Worm (Caenorhabditis elegans): ENCODE measurements around the gene K02D10.8.

DNA sequence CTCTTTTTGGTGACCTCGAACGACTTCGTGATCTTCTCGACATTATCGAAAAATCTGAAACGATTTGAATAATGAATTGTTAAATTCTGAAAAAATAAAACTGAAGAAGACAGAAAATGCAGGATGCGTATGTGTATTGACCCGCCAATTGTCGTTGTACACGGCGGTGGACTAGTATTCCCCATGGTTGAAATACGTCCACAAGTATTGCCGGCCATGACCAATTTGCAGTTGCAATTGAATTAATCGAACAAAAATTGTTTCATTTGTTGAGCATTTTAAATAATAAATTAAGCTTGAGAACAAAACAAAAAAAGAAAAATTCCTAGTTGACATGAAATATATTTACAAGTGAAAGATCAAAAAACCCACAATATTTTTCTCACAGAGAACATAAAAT lies 43.1 kb downstream of the K02D10.8 start, which contains the start of gene F44E2.3:
- TF ChIP-seq pha-4 (tag; optimal IDR thresholded peaks at IDR 0.05) = no peak
- TF ChIP-seq rec-8 (tag; optimal IDR thresholded peaks at IDR 0.05) = no peak
- no peak for TF ChIP-seq snpc-4 (GFP tag; optimal IDR thresholded peaks at IDR 0.05)
- no peak for TF ChIP-seq snpc-4 (tag; optimal IDR thresholded peaks at IDR 0.05)
- no peak for TF ChIP-seq B0336.3 (GFP tag; IDR thresholded peaks at IDR 0.05)
- no peak for TF ChIP-seq madf-10 (tag; optimal IDR thresholded peaks at IDR 0.05)
- no peak for TF ChIP-seq K12H6.12 (tag; optimal IDR thresholded peaks at IDR 0.05)
- no peak for TF ChIP-seq ceh-58 (GFP tag; IDR thresholded peaks at IDR 0.05)
- TF ChIP-seq hlh-12 (tag; optimal IDR thresholded peaks at IDR 0.05) = no peak

Measured in whole organism, young adult.